Worm (Caenorhabditis elegans) whole organism, L4 larva: ENCODE data around the gene col-114.

Experiments used
- F44E2.7 ChIP-seq: fragments of 200-800 bp; sonication (Bioruptor generic); IDR thresholded peaks from 2 replicates; pipeline ENCODE4 v2.1.2; 2022; ENCODE audit warnings: missing genetic modification characterization, missing compliant biosample characterization
- Y5F2A.4 ChIP-seq: fragments of 200-800 bp; sonication (Bioruptor generic); optimal IDR thresholded peaks from 2 replicates; lab custom pipeline; 2018; ENCODE audit warnings: mild to moderate bottlenecking, missing genetic modification characterization, missing compliant biosample characterization
- Y75B8A.6 ChIP-seq: fragments of 200-800 bp; sonication (Bioruptor generic); IDR thresholded peaks from 2 replicates; pipeline ENCODE4 v1.3.6; 2022; ENCODE audit warnings: missing genetic modification reagents, missing genetic modification characterization, missing compliant biosample characterization
- ZK337.2 ChIP-seq: fragments of 200-800 bp; sonication (Bioruptor generic); IDR thresholded peaks from 2 replicates; pipeline ENCODE4 v1.3.6; 2022; ENCODE audit warnings: missing genetic modification reagents, missing genetic modification characterization, missing compliant biosample characterization
- ZK546.5 ChIP-seq, 2 experiments: sonication (generic microtip); optimal IDR thresholded peaks; 2 replicates each; lab custom pipeline; 2017; ENCODE audit warnings: missing biosample characterization in 2 of 2, missing genetic modification characterization in 2 of 2
- ama-1 ChIP-seq: fragments of 150-350 bp; optimal IDR thresholded peaks from 2 replicates; lab custom pipeline; 2014; ENCODE audit warnings: inconsistent platforms, mixed read lengths
- ceh-32 ChIP-seq: sonication (generic microtip); optimal IDR thresholded peaks from 2 replicates; lab custom pipeline; 2016; ENCODE audit warnings: mild to moderate bottlenecking, missing genetic modification characterization, missing compliant biosample characterization; ENCODE audit not compliant: poor library complexity
- ctbp-1 ChIP-seq: fragments of 200-800 bp; sonication (Bioruptor generic); IDR thresholded peaks from 2 replicates; pipeline ENCODE4 v1.3.6; 2022; ENCODE audit warnings: missing genetic modification reagents, missing genetic modification characterization, missing compliant biosample characterization
- daf-12 ChIP-seq: fragments of 150-350 bp; optimal IDR thresholded peaks from 2 replicates; lab custom pipeline; 2014; ENCODE audit warnings: missing biosample characterization, missing genetic modification reagents, missing genetic modification characterization
- dmd-6 ChIP-seq: fragments of 200-800 bp; sonication (Bioruptor generic); IDR thresholded peaks from 2 replicates; pipeline ENCODE4 v1.3.6; 2022; ENCODE audit warnings: missing genetic modification reagents, missing genetic modification characterization, missing compliant biosample characterization
- dmd-8 ChIP-seq: fragments of 200-800 bp; sonication (Bioruptor generic); IDR thresholded peaks from 2 replicates; pipeline ENCODE4 v1.3.6; 2022; ENCODE audit warnings: missing genetic modification characterization, missing compliant biosample characterization
- dpl-1 ChIP-seq: fragments of 150-350 bp; optimal IDR thresholded peaks from 2 replicates; lab custom pipeline; 2014; ENCODE audit warnings: missing biosample characterization, missing genetic modification reagents, missing genetic modification characterization
- egl-27 ChIP-seq: sonication (generic microtip); optimal IDR thresholded peaks from 3 replicates; lab custom pipeline; 2017; ENCODE audit warnings: missing biosample characterization, missing genetic modification reagents, missing genetic modification characterization
- fkh-10 ChIP-seq: fragments of 150-350 bp; optimal IDR thresholded peaks from 2 replicates; lab custom pipeline; 2014; ENCODE audit warnings: missing biosample characterization, missing genetic modification reagents, missing genetic modification characterization
- gei-8 ChIP-seq: fragments of 200-800 bp; sonication (Bioruptor generic); optimal IDR thresholded peaks from 2 replicates; lab custom pipeline; 2018; ENCODE audit warnings: mild to moderate bottlenecking, missing genetic modification characterization, missing compliant biosample characterization
- hlh-11 ChIP-seq: fragments of 200-800 bp; sonication (Bioruptor generic); optimal IDR thresholded peaks from 2 replicates; lab custom pipeline; 2018; ENCODE audit warnings: mild to moderate bottlenecking, missing genetic modification characterization, missing compliant biosample characterization
- jun-1 ChIP-seq: fragments of 150-350 bp; optimal IDR thresholded peaks from 2 replicates; lab custom pipeline; 2014; ENCODE audit warnings: missing biosample characterization, missing genetic modification reagents, missing genetic modification characterization
- lin-1 ChIP-seq: fragments of 200-800 bp; sonication (Bioruptor generic); IDR thresholded peaks from 2 replicates; pipeline ENCODE4 v1.3.6; 2022; ENCODE audit warnings: missing genetic modification reagents, missing genetic modification characterization, missing compliant biosample characterization
- lin-13 ChIP-seq: fragments of 150-350 bp; optimal IDR thresholded peaks from 2 replicates; lab custom pipeline; 2014; ENCODE audit warnings: missing biosample characterization, missing genetic modification reagents, missing genetic modification characterization
- lin-29 ChIP-seq: fragments of 200-800 bp; sonication (Bioruptor generic); IDR thresholded peaks from 2 replicates; pipeline ENCODE4 v1.3.6; 2022; ENCODE audit warnings: missing genetic modification reagents, missing genetic modification characterization, missing compliant biosample characterization
- lin-38 ChIP-seq: fragments of 200-800 bp; sonication (Bioruptor generic); IDR thresholded peaks from 2 replicates; pipeline ENCODE4 v1.3.6; 2022; ENCODE audit warnings: missing genetic modification reagents, missing genetic modification characterization, missing compliant biosample characterization
- lsy-2 ChIP-seq, 2 experiments: fragments of 150-350 bp in 1 of 2; sonication (generic microtip) in 1 of 2; optimal IDR thresholded peaks; 2 replicates each; lab custom pipeline; 2014 to 2017; ENCODE audit warnings: missing biosample characterization in 2 of 2, missing genetic modification characterization in 2 of 2
- madf-5 ChIP-seq, 2 experiments: fragments of 200-800 bp; sonication (Bioruptor generic); IDR thresholded peaks; 2 replicates each; pipeline ENCODE4 v1.3.6; 2022; ENCODE audit warnings: missing compliant biosample characterization in 2 of 2, missing genetic modification characterization in 2 of 2
- madf-9 ChIP-seq: fragments of 200-800 bp; sonication (Bioruptor generic); conservative IDR thresholded peaks from 2 replicates; pipeline ENCODE4 v1.3.6; 2022; ENCODE audit warnings: missing genetic modification reagents, missing genetic modification characterization, missing compliant biosample characterization
- mdl-1 ChIP-seq, 2 experiments: fragments of 150-350 bp in 1 of 2; sonication (generic microtip) in 1 of 2; optimal IDR thresholded peaks; 2 replicates each; lab custom pipeline; 2014 to 2017; ENCODE audit warnings: missing biosample characterization in 2 of 2, missing genetic modification characterization in 2 of 2
- mdt-29 ChIP-seq: fragments of 200-800 bp; sonication (Bioruptor generic); IDR thresholded peaks from 2 replicates; pipeline ENCODE4 v1.3.6; 2022; ENCODE audit warnings: missing genetic modification reagents, missing genetic modification characterization, missing compliant biosample characterization
- mep-1 ChIP-seq: fragments of 150-350 bp; sonication (generic microtip); optimal IDR thresholded peaks from 3 replicates; lab custom pipeline; 2014; ENCODE audit warnings: missing biosample characterization, missing genetic modification characterization
- mxl-2 ChIP-seq: fragments of 200-800 bp; sonication (Bioruptor generic); conservative IDR thresholded peaks from 2 replicates; pipeline ENCODE4 v1.3.6; 2022; ENCODE audit warnings: missing genetic modification reagents, missing genetic modification characterization, missing compliant biosample characterization
- mxl-3 ChIP-seq: fragments of 200-800 bp; sonication (Bioruptor generic); optimal IDR thresholded peaks from 2 replicates; lab custom pipeline; 2018; ENCODE audit warnings: mild to moderate bottlenecking, missing genetic modification characterization, missing compliant biosample characterization
- nhr-25 ChIP-seq: sonication (generic microtip); optimal IDR thresholded peaks from 2 replicates; lab custom pipeline; 2017; ENCODE audit warnings: missing genetic modification characterization, mild to moderate bottlenecking, missing compliant biosample characterization, antibody characterized with exemption, moderate library complexity, borderline replicate concordance; ENCODE audit not compliant: insufficient read depth
- nhr-28 ChIP-seq: fragments of 150-350 bp; optimal IDR thresholded peaks from 2 replicates; lab custom pipeline; 2014; ENCODE audit warnings: missing biosample characterization, missing genetic modification characterization
- nhr-41 ChIP-seq: fragments of 200-800 bp; sonication (Bioruptor generic); IDR thresholded peaks from 2 replicates; pipeline ENCODE4 v1.3.6; 2022; ENCODE audit warnings: missing genetic modification reagents, missing genetic modification characterization, missing compliant biosample characterization
- nhr-42 ChIP-seq: fragments of 200-800 bp; sonication (Bioruptor generic); IDR thresholded peaks from 2 replicates; pipeline ENCODE4 v1.3.6; 2022; ENCODE audit warnings: missing genetic modification characterization, missing compliant biosample characterization
- nhr-48 ChIP-seq: sonication (generic microtip); optimal IDR thresholded peaks from 2 replicates; lab custom pipeline; 2016; ENCODE audit warnings: mild to moderate bottlenecking, missing genetic modification characterization, missing compliant biosample characterization
- nhr-6 ChIP-seq: fragments of 150-350 bp; optimal IDR thresholded peaks from 2 replicates; lab custom pipeline; 2014; ENCODE audit warnings: missing biosample characterization, missing genetic modification characterization
- nhr-77 ChIP-seq: fragments of 150-350 bp; optimal IDR thresholded peaks from 2 replicates; lab custom pipeline; 2014; ENCODE audit warnings: missing biosample characterization, missing genetic modification characterization
- php-3 ChIP-seq: fragments of 200-800 bp; sonication (Bioruptor generic); IDR thresholded peaks from 2 replicates; pipeline ENCODE4 v1.3.6; 2022; ENCODE audit warnings: missing genetic modification reagents, missing genetic modification characterization, missing compliant biosample characterization
- rbr-2 ChIP-seq: sonication (generic microtip); optimal IDR thresholded peaks from 2 replicates; lab custom pipeline; 2016; ENCODE audit warnings: missing genotype, missing genetic modification characterization, missing compliant biosample characterization
- snpc-4 ChIP-seq: fragments of 150-350 bp; optimal IDR thresholded peaks from 2 replicates; lab custom pipeline; 2014; ENCODE audit warnings: missing biosample characterization, missing genetic modification characterization
- tag-97 ChIP-seq: fragments of 200-800 bp; sonication (Bioruptor generic); IDR thresholded peaks from 2 replicates; pipeline ENCODE4 v1.3.6; 2022; ENCODE audit warnings: missing genetic modification characterization, missing compliant biosample characterization
- unc-130 ChIP-seq: sonication (generic microtip); optimal IDR thresholded peaks from 2 replicates; lab custom pipeline; 2016; ENCODE audit warnings: missing genetic modification reagents, missing genetic modification characterization, missing compliant biosample characterization
- unc-39 ChIP-seq: sonication (generic microtip); optimal IDR thresholded peaks from 2 replicates; lab custom pipeline; 2017; ENCODE audit warnings: missing biosample characterization, missing genetic modification characterization
- unc-62 ChIP-seq, 3 experiments: fragments of 150-350 bp in 1 of 3; sonication (generic microtip); optimal IDR thresholded peaks in 2 of 3; peaks in 1 of 3; 1 replicate in 1 of 3; 2 replicates in 2 of 3; lab custom pipeline; 2014 to 2017; ENCODE audit warnings: missing biosample characterization in 3 of 3, missing genetic modification characterization in 3 of 3, missing genetic modification reagents in 3 of 3, missing genotype in 1 of 3
- vab-7 ChIP-seq: fragments of 200-800 bp; sonication (Bioruptor generic); IDR thresholded peaks from 2 replicates; pipeline ENCODE4 v1.3.6; 2022; ENCODE audit warnings: missing genetic modification reagents, missing genetic modification characterization, missing compliant biosample characterization
- zag-1 ChIP-seq: fragments of 150-350 bp; optimal IDR thresholded peaks from 2 replicates; lab custom pipeline; 2014; ENCODE audit warnings: missing biosample characterization, missing genetic modification characterization

Gene col-114

ce11 chrIV:7237668-7238214, 8.7 kb downstream of the col-114 start, which contains the start of gene elo-3 (continued):
- TF ChIP-seq Y5F2A.4 (GFP tag; lab: Kevin White, UChicago) (no peak), Y75B8A.6 (no peak), madf-5 (GFP tag; IDR thresholded peaks at IDR 0.05; lab: Robert Waterston, UW) (no peak)
- TF ChIP-seq, all 104 proteins: peak for 11

ce11 chrIV:7236248-7236772, 10.1 kb downstream of the col-114 start:
- TF ChIP-seq mdt-29 (GFP tag; lab: Robert Waterston, UW) (no peak), ZK337.2 (no peak), mxl-3 (peak; percentile 52), hlh-11 (tag; lab: Kevin White, UChicago) (peak; percentile 20), nhr-48 (tag; lab: Kevin White, UChicago) (peak; percentile 31), nhr-28 (tag; lab: Kevin White, UChicago) (no peak), daf-12 (tag; lab: Kevin White, UChicago) (no peak), lin-1 (no peak), rbr-2 (tag; lab: Kevin White, UChicago) (no peak), lsy-2 (tag; optimal IDR thresholded peaks at IDR 0.05; lab: Kevin White, UChicago) (peak in 1 of 2 experiments; percentile 26), unc-62 (GFP tag; optimal IDR thresholded peaks at IDR 0.05 in 1 of 2; lab: Kevin White, UChicago) (peak in 1 of 2 experiments; percentile 17), unc-62 (tag; optimal IDR thresholded peaks at IDR 0.05; lab: Kevin White, UChicago) (no peak), egl-27 (tag; lab: Kevin White, UChicago) (no peak), nhr-25 (tag; lab: Kevin White, UChicago) (no peak), php-3 (GFP tag; lab: Robert Waterston, UW) (0 out of 2 replicates have a peak, but pooled peaks have one; percentile 7)

- no peak for TF ChIP-seq zag-1 (tag; lab: Kevin White, UChicago)
- no peak for TF ChIP-seq ceh-32 (tag; lab: Kevin White, UChicago)
- no peak for TF ChIP-seq lin-13
- peak; percentile 71 for TF ChIP-seq mep-1 (tag; lab: Kevin White, UChicago)
- TF ChIP-seq vab-7, result no peak
- peak; percentile 56 for TF ChIP-seq fkh-10 (GFP tag; lab: Kevin White, UChicago)
- no peak for TF ChIP-seq dmd-8 (GFP tag; lab: Robert Waterston, UW)
- TF ChIP-seq nhr-41, result no peak
- TF ChIP-seq unc-62 (GFP tag; optimal IDR thresholded peaks at IDR 0.05 in 1 of 2; lab: Kevin White, UChicago), result peak in 1 of 2 experiments; percentile 63
- TF ChIP-seq unc-62 (tag; optimal IDR thresholded peaks at IDR 0.05; lab: Kevin White, UChicago), result no peak
- no peak for TF ChIP-seq jun-1 (tag; lab: Kevin White, UChicago)
- 0 out of 2 replicates have a peak, but pooled peaks have one; percentile 22 for TF ChIP-seq madf-9 (GFP tag; lab: Robert Waterston, UW)
- no peak for TF ChIP-seq nhr-6
- no peak for TF ChIP-seq dpl-1 (GFP tag; lab: Kevin White, UChicago)
- no peak for TF ChIP-seq nhr-77
- TF ChIP-seq snpc-4 (tag; lab: Kevin White, UChicago), result no peak
- TF ChIP-seq egl-27 (tag; lab: Kevin White, UChicago), result no peak
- TF ChIP-seq unc-130 (GFP tag; lab: Kevin White, UChicago), result no peak
- peak in 1 of 2 experiments; percentile 19 for TF ChIP-seq mdl-1 (tag; optimal IDR thresholded peaks at IDR 0.05; lab: Kevin White, UChicago)
- TF ChIP-seq ama-1 (lab: Kevin White, UChicago), result no peak
- TF ChIP-seq unc-39, result no peak
- TF ChIP-seq nhr-42, result 0 out of 2 replicates have a peak, but pooled peaks have one; percentile 43
- no peak for TF ChIP-seq ZK546.5 (tag; optimal IDR thresholded peaks at IDR 0.05; lab: Kevin White, UChicago)
- TF ChIP-seq mxl-2 (GFP tag; lab: Robert Waterston, UW), result no peak
- peak; percentile 69; the same call in 1 of the 2 replicates for TF ChIP-seq dmd-6 (GFP tag; lab: Robert Waterston, UW)
- no peak for TF ChIP-seq tag-97
- no peak for TF ChIP-seq lin-38 (GFP tag; lab: Robert Waterston, UW)
- TF ChIP-seq F44E2.7, result no peak
- no peak for TF ChIP-seq gei-8 (GFP tag; lab: Kevin White, UChicago)
- no peak for TF ChIP-seq ctbp-1
- no peak for TF ChIP-seq lin-29
These were observed 11.0 kb downstream of the col-114 start for ce11 chrIV:7235382-7235917.
